Fruit fly (Drosophila melanogaster) whole organism, larva: ENCODE measurements around the gene eIF4H1.

ENCODE experiments used
- noc ChIP-seq: fragments of 200-800 bp; sonication (Bioruptor generic); optimal IDR thresholded peaks from 3 replicates; lab custom pipeline; 2019; ENCODE audit warnings: missing biosample characterization, mild to moderate bottlenecking, missing genetic modification characterization, moderate library complexity

The eIF4H1 gene

dm6 chrX:16448252-16449191 is at the start of gene eIF4H1, which contains the start of gene CG34015:
eIF4H1 (plus strand) TSS chrX:16448665.
CG34015 (minus strand) TSS chrX:16448302.
- no peak for TF ChIP-seq noc (tag; lab: Kevin White, UChicago)

dm6 chrX:16403811-16404420 is 44.5 kb upstream of the eIF4H1 start:
- peak; percentile 86 for TF ChIP-seq noc (tag; lab: Kevin White, UChicago)

- no peak for TF ChIP-seq noc (tag; lab: Kevin White, UChicago)
These were observed 43.7 kb upstream of the eIF4H1 start, which contains the start of gene CG9981 for dm6 chrX:16404803-16405202. CG9981 (minus strand) TSS chrX:16405122.

DNA sequence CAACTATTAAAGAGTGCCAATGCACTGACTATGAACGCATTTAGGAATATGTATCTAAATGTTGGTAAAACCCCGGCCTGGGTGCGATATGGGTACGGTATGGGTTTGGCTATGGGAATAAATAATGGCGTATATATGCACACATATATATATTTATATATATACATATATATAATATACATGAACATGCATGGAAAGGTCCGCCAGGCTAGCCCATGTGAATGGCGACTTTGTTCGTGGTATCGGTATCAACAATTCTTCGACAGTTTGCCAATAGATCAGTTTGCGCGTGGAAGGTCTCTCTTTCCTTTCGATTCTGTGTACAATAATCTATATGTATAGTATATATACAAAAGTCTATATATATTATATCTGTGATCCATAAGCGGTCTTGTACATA is 43.3 kb upstream of the eIF4H1 start, which contains the start of gene CG4301:
CG4301 (plus strand) TSS at position 301 of the 400 bp plus-strand sequence.
- TF ChIP-seq noc (tag; lab: Kevin White, UChicago) = no peak

DNA sequence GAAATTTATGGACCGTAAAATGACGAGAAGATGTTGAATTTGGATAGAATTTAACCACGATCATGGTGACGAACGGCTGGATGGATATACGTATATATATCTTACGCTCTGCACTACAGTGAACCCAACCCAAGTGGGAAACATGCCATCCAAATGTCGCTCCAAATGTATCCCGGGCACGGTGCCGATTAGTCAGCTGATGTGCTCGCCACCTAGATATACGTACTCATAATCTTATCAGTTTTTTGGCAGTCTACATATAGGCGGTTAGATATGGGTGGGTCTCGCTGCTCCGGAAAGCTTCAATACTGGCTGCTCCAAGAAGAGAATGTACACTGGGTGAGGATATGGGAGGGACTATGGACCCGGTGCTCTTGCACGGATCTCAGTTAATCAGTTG is 42.4 kb upstream of the eIF4H1 start:
- TF ChIP-seq noc (tag; lab: Kevin White, UChicago) = no peak

DNA sequence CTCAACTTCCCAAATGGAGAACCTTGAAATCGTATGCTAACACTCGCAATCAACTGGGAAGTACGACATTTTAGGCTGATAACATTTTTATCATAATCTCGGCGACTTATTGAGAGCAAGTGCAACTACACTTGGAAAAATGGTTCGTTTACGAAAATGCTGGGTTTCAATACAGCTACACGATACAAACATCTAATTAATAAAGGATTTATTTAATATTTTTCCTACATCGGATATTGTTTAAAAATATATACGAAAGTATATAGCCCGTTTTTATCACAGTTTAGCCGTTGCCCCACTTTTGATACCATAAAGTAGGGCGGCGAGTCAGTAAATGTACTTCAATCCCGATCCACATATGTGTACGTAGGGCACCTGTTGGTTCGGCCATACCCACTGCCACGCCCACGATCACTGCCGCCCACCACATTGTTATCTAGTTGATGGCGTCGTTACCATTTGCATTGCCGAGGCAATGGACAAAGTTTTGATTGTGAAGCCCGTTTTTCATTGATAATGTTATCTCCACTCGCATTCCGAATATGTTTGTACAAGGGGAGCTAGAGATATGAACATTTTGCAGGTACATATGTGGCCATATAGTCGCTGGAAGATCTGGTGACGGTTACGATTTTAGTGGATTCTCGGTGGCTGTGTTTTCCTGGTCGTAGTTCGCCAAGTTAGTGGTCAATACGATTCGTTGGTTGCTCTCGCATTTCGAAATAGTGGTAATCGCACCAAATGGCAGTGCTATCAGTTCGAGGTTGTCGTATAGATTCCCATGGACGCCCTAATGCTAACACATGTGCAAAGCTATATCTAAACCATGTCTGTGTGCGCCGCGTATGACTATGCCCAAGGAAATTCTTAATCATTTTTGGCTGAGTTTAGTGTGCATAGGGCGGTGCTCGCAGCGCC is 33.8 kb upstream of the eIF4H1 start, which contains the start of gene Traf-like:
Traf-like (plus strand) TSS at position 596 of the 918 bp plus-strand sequence.
- peak; percentile 48 for TF ChIP-seq noc (tag; lab: Kevin White, UChicago)

DNA sequence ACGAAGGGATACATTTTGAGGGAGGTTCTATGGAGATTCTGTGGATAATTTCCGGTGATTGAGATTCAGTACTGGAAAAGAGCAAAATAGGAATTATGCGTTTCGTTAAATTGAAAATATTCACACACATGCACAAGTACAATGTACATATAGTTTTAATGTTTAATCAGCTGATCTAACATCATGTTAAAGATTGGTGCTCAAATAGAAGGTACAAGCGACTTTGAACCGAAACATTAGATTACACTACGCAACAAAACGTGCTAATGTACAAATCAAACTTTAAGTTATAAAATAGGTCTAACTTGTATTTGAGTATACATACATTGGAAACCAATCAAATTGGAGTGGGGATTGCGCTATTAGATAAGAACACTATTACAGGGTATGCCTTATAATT is 28.4 kb upstream of the eIF4H1 start:
- no peak for TF ChIP-seq noc (tag; lab: Kevin White, UChicago)

DNA sequence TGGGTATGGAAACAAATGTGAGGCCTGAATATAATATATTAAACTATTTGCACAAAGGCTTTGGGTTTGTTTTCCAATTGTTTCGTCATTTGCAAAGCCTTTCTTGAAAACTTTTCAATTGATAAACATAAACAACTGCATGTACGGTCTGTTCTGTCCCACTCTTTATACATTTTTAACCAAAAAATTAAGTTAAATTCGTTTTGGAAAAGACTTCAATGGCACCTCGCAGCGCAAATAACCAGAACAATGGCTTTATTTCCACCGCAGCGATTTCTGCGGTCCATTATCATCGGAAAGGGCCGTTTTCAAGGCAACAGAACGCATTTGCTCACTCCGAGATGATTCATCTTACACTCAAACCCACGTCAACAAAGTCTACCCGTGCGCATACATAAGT is 27.6 kb upstream of the eIF4H1 start:
- TF ChIP-seq noc (tag; lab: Kevin White, UChicago) = no peak

DNA sequence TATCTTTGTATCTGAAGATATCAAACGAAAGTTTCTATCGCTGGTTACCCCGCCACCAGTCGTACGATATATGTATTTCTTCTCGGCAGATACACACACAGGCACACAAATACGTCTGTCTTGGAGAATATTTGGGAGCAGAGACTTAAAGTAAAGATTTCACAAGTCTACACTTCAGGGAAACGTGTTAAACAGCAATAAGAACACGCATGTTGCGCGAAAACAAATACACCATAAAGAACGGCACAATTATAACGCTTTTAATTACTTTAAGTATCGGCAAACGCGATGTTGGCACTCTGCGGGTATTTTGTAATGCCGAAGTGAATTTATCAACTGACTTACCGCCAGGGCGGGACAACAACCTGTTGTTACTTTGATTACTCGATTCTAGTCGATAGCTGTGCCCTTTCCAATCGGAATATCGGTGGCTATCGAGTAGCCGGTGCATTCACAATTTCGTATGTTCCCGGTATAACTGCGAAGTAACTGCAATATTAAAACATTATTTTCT is 26.5 kb upstream of the eIF4H1 start, which contains the start of gene AnxB11:
AnxB11 (minus strand) TSS at position 367 of the 514 bp plus-strand sequence.
- TF ChIP-seq noc (tag; lab: Kevin White, UChicago) = no peak

DNA sequence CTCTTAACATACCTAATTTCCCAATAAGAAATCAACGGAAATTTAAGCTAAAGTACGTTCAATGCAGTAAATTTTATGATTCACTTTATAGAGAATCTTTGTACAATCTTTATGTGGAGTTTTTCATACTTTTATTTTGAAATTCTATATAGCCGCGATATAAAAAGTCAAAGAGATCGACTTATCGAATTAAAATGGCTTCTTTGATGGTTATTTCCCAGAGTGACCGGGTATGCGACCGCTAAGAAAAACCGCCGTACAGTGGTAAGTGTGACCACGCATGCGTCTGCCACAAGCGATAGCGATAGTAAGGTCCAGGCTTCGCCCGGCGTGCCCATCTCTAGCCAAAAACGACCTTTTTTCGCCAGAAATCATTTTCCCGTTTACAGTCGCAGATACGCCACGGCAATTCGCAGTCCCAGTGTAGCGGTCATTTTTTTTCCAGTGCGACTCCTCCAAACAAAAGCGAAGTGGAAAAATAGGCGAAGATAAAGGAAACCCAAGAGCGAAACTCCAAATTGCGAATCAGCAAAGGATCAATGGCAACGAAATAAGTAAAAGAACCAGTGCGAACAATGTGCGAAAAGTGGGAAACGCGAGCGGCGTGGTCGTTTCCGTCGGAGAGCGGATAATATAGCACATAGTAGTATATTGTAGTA is 25.9 kb upstream of the eIF4H1 start, which contains the start of gene hang:
hang (plus strand) TSS at position 366 of the 659 bp plus-strand sequence.
- TF ChIP-seq noc (tag; lab: Kevin White, UChicago) = peak; percentile 53

DNA sequence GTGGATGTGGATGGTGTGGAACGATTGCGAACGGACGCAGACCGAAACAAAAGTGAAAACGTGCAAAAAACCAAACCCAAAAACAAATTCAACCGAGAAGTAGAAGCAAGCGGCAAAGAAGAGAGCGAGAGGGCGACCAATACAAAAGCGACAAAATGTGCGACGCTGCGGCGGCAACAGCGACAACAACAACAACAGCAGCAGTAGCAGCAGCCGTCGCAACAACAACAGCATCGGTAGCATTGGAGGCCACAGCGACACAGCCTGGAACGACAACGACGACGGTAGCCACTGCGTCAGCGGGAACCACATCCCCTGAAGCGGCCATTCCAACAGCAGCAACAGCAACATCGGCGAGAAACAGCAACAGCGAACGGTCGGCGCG is 25.3 kb upstream of the eIF4H1 start:
- no peak for TF ChIP-seq noc (tag; lab: Kevin White, UChicago)

- no peak for TF ChIP-seq noc (tag; lab: Kevin White, UChicago)
These were observed 24.2 kb upstream of the eIF4H1 start for dm6 chrX:16424296-16424695.

DNA sequence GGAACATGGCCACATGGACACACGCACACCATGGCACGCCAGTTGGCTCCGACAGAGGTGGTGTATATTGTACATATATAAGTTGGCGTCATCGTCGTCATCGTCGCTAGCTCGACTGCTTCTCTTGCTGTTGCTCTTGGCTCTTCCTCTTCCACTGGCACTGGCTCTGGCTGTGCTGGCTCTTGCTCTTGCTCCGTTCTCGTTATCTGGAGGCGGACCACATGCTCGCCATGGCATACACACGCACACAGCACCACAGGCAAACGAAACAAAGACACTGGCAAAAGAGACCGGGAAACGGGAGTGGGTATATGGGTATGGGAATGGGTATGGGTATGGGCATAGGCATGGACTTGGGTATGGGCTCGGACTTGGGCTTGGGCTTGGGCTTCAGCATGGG is 23.3 kb upstream of the eIF4H1 start:
- TF ChIP-seq noc (tag; lab: Kevin White, UChicago) = no peak

dm6 chrX:16426478-16427052 is 21.9 kb upstream of the eIF4H1 start:
- TF ChIP-seq noc (tag; lab: Kevin White, UChicago) = no peak
